Fruit fly (Drosophila melanogaster) whole organism, embryonic: ENCODE measurements around the gene CG16956.

Experiments
- Abd-B ChIP-seq: fragments of 200-800 bp; sonication (Bioruptor generic); optimal IDR thresholded peaks from 2 replicates; lab custom pipeline; 2018; ENCODE audit warnings: missing biosample characterization, mild to moderate bottlenecking, missing genetic modification characterization, moderate library complexity
- Bgb ChIP-seq: fragments of 200-800 bp; sonication (Bioruptor generic); IDR thresholded peaks from 2 replicates; pipeline ENCODE4 v1.3.6; 2022; ENCODE audit warnings: missing biosample characterization, missing genetic modification characterization; ENCODE audit not compliant: partially characterized antibody
- C15 ChIP-seq: fragments of 200-800 bp; sonication (Bioruptor generic); IDR thresholded peaks from 3 replicates; pipeline ENCODE4 v1.3.6; 2022; ENCODE audit warnings: missing biosample characterization, missing genetic modification characterization
- CG10209 ChIP-seq: fragments of 200-800 bp; sonication (Bioruptor generic); optimal IDR thresholded peaks from 3 replicates; lab custom pipeline; 2017; ENCODE audit warnings: missing biosample characterization, mild to moderate bottlenecking, missing genetic modification characterization, missing genetic modification reagents
- CG11456 ChIP-seq: fragments of 200-800 bp; sonication (Bioruptor generic); IDR thresholded peaks from 3 replicates; pipeline ENCODE4 v1.3.6; 2022; ENCODE audit warnings: missing biosample characterization, missing genetic modification characterization
- CG12391 ChIP-seq: fragments of 200-800 bp; sonication (Bioruptor generic); optimal IDR thresholded peaks from 3 replicates; lab custom pipeline; 2018; ENCODE audit warnings: missing biosample characterization, mild to moderate bottlenecking, missing genetic modification characterization, moderate library complexity
- CG13287 ChIP-seq: fragments of 200-800 bp; sonication (Bioruptor generic); IDR thresholded peaks from 2 replicates; pipeline ENCODE4 v1.3.6; 2022; ENCODE audit warnings: missing biosample characterization, missing genetic modification characterization; ENCODE audit not compliant: partially characterized antibody
- CG1529 ChIP-seq: fragments of 200-800 bp; sonication (Bioruptor generic); optimal IDR thresholded peaks from 3 replicates; lab custom pipeline; 2018; ENCODE audit warnings: missing biosample characterization, missing genetic modification characterization
- CG15514 ChIP-seq: fragments of 200-800 bp; sonication (Bioruptor generic); optimal IDR thresholded peaks from 3 replicates; lab custom pipeline; 2017; ENCODE audit warnings: missing biosample characterization, missing genetic modification characterization, mild to moderate bottlenecking, moderate library complexity, missing genetic modification reagents
- CG16779 ChIP-seq: fragments of 200-800 bp; sonication (Bioruptor generic); IDR thresholded peaks from 2 replicates; pipeline ENCODE4 v1.3.6; 2022; ENCODE audit warnings: missing biosample characterization, missing genetic modification characterization
- CG30431 ChIP-seq: fragments of 200-800 bp; sonication (Bioruptor generic); optimal IDR thresholded peaks from 2 replicates; lab custom pipeline; 2017; ENCODE audit warnings: missing biosample characterization, missing genetic modification characterization
- CG6654 ChIP-seq: fragments of 200-800 bp; sonication (Bioruptor generic); optimal IDR thresholded peaks from 2 replicates; lab custom pipeline; 2017; ENCODE audit warnings: missing biosample characterization, mild to moderate bottlenecking, missing genetic modification characterization
- CG7786 ChIP-seq: fragments of 200-800 bp; sonication (Bioruptor generic); optimal IDR thresholded peaks from 2 replicates; lab custom pipeline; 2016; ENCODE audit warnings: missing biosample characterization, missing genetic modification characterization
- CTCF ChIP-seq: fragments of 200-800 bp; sonication (Bioruptor generic); optimal IDR thresholded peaks from 2 replicates; lab custom pipeline; 2017; ENCODE audit warnings: missing biosample characterization, mild to moderate bottlenecking, missing genetic modification characterization, moderate library complexity
- ERR ChIP-seq: fragments of 200-800 bp; sonication (Bioruptor generic); optimal IDR thresholded peaks from 2 replicates; lab custom pipeline; 2016; ENCODE audit warnings: missing biosample characterization, missing genetic modification characterization
- HmgD ChIP-seq: fragments of 200-800 bp; sonication (Bioruptor generic); optimal IDR thresholded peaks from 3 replicates; lab custom pipeline; 2016; ENCODE audit warnings: missing biosample characterization, missing genetic modification characterization
- Hr51 ChIP-seq, 2 experiments: fragments of 200-800 bp; sonication (Bioruptor generic); optimal IDR thresholded peaks; 2 replicates in 1 of 2; 3 replicates in 1 of 2; lab custom pipeline; 2016 to 2018; ENCODE audit warnings: missing biosample characterization in 2 of 2, missing genetic modification characterization in 2 of 2, mild to moderate bottlenecking in 1 of 2, moderate library complexity in 1 of 2
- Hr78 ChIP-seq, 2 experiments: fragments of 200-800 bp in 1 of 2; fragments of >200 bp in 1 of 2; sonication (Bioruptor generic) in 1 of 2; optimal IDR thresholded peaks; 2 replicates each; lab custom pipeline; 2017 to 2019; ENCODE audit warnings: missing biosample characterization in 2 of 2, missing genetic modification characterization in 2 of 2, mild to moderate bottlenecking in 1 of 2, moderate library complexity in 1 of 2
- Max ChIP-seq: fragments of 200-800 bp; sonication (Bioruptor generic); optimal IDR thresholded peaks from 2 replicates; lab custom pipeline; 2016; ENCODE audit warnings: missing biosample characterization, mild to moderate bottlenecking, missing genetic modification characterization
- Myb ChIP-seq: fragments of 200-800 bp; sonication (Bioruptor generic); optimal IDR thresholded peaks from 2 replicates; lab custom pipeline; 2016; ENCODE audit warnings: missing biosample characterization, missing genetic modification characterization
- Opbp ChIP-seq: fragments of 200-800 bp; sonication (Bioruptor generic); IDR thresholded peaks from 3 replicates; pipeline ENCODE4 v1.3.6; 2022; ENCODE audit warnings: missing biosample characterization, missing genetic modification characterization; ENCODE audit not compliant: partially characterized antibody
- Optix ChIP-seq: fragments of 200-800 bp; sonication (Bioruptor generic); IDR thresholded peaks from 3 replicates; pipeline ENCODE4 v1.3.6; 2022; ENCODE audit warnings: missing biosample characterization, missing genetic modification characterization
- Pdp1 ChIP-seq, 2 experiments: fragments of 200-800 bp; sonication (Bioruptor generic); optimal IDR thresholded peaks; 3 replicates each; lab custom pipeline; 2016; ENCODE audit warnings: missing biosample characterization in 2 of 2, missing genetic modification characterization in 2 of 2, mild to moderate bottlenecking in 1 of 2, moderate library complexity in 1 of 2
- Rfx ChIP-seq: fragments of 200-800 bp; sonication (Bioruptor generic); IDR thresholded peaks from 2 replicates; pipeline ENCODE4 v1.3.6; 2022; ENCODE audit warnings: missing biosample characterization, missing genetic modification characterization
- Sox100B ChIP-seq: fragments of 200-800 bp; sonication (Bioruptor generic); optimal IDR thresholded peaks from 3 replicates; lab custom pipeline; 2018; ENCODE audit warnings: missing biosample characterization, mild to moderate bottlenecking, missing genetic modification characterization
- Trl ChIP-seq, 3 experiments: fragments of >200 bp in 2 of 3; fragments of 200-800 bp in 1 of 3; sonication (Bioruptor generic) in 1 of 3; optimal IDR thresholded peaks; 2 replicates in 1 of 3; 3 replicates in 2 of 3; lab custom pipeline; 2016 to 2017; ENCODE audit warnings: missing biosample characterization in 1 of 3, missing genetic modification characterization in 1 of 3
- Xbp1 ChIP-seq: fragments of 200-800 bp; sonication (Bioruptor generic); optimal IDR thresholded peaks from 3 replicates; lab custom pipeline; 2016; ENCODE audit warnings: missing biosample characterization, mild to moderate bottlenecking, missing genetic modification characterization
- YL-1 ChIP-seq: fragments of 200-800 bp; sonication (Bioruptor generic); optimal IDR thresholded peaks from 3 replicates; lab custom pipeline; 2017; ENCODE audit warnings: missing biosample characterization, mild to moderate bottlenecking, missing genetic modification characterization
- ci ChIP-seq: fragments of 200-800 bp; sonication (Bioruptor generic); IDR thresholded peaks from 3 replicates; pipeline ENCODE4 v1.3.6; 2022; ENCODE audit warnings: missing biosample characterization, missing genetic modification characterization
- crc ChIP-seq: fragments of 200-800 bp; sonication (Bioruptor generic); optimal IDR thresholded peaks from 2 replicates; lab custom pipeline; 2016; ENCODE audit warnings: missing biosample characterization, missing genetic modification characterization
- da ChIP-seq: fragments of 200-800 bp; sonication (Bioruptor generic); optimal IDR thresholded peaks from 2 replicates; lab custom pipeline; 2016; ENCODE audit warnings: missing biosample characterization, missing genetic modification characterization
- eve ChIP-seq, 2 experiments: fragments of >200 bp; optimal IDR thresholded peaks; 2 replicates each; lab custom pipeline; 2017; ENCODE audit warnings: missing biosample characterization in 2 of 2, missing genetic modification characterization in 2 of 2
- ftz-f1 ChIP-seq: fragments of 200-800 bp; sonication (Bioruptor generic); optimal IDR thresholded peaks from 2 replicates; lab custom pipeline; 2016; ENCODE audit warnings: missing biosample characterization, missing genetic modification characterization
- fu2 ChIP-seq: fragments of 200-800 bp; sonication (Bioruptor generic); optimal IDR thresholded peaks from 2 replicates; lab custom pipeline; 2016; ENCODE audit warnings: missing biosample characterization, missing genetic modification characterization
- gro ChIP-seq: fragments of 200-800 bp; sonication (Bioruptor generic); optimal IDR thresholded peaks from 2 replicates; lab custom pipeline; 2016; ENCODE audit warnings: missing biosample characterization, missing genetic modification characterization
- gt ChIP-seq: fragments of 200-800 bp; sonication (Bioruptor generic); IDR thresholded peaks from 2 replicates; pipeline ENCODE4 v1.3.6; 2022; ENCODE audit warnings: missing biosample characterization, missing genetic modification characterization
- insv ChIP-seq, 2 experiments: fragments of 200-800 bp; sonication (Bioruptor generic); optimal IDR thresholded peaks; 3 replicates each; lab custom pipeline; 2016 to 2018; ENCODE audit warnings: missing biosample characterization in 2 of 2, missing genetic modification characterization in 2 of 2
- kni ChIP-seq: fragments of 200-800 bp; sonication (Bioruptor generic); optimal IDR thresholded peaks from 3 replicates; lab custom pipeline; 2017; ENCODE audit warnings: mild to moderate bottlenecking, missing biosample characterization, missing genetic modification reagents, missing genetic modification characterization
- knrl ChIP-seq: fragments of 200-800 bp; sonication (Bioruptor generic); IDR thresholded peaks from 3 replicates; pipeline ENCODE4 v1.3.6; 2022; ENCODE audit warnings: missing biosample characterization, missing genetic modification characterization; ENCODE audit not compliant: partially characterized antibody
- maf-S ChIP-seq: fragments of 200-800 bp; sonication (Bioruptor generic); optimal IDR thresholded peaks from 2 replicates; lab custom pipeline; 2016; ENCODE audit warnings: missing biosample characterization, missing genetic modification characterization
- mam ChIP-seq: fragments of 200-800 bp; sonication (Bioruptor generic); optimal IDR thresholded peaks from 3 replicates; lab custom pipeline; 2016; ENCODE audit warnings: missing biosample characterization, missing genetic modification characterization
- p53 ChIP-seq: fragments of 200-800 bp; sonication (Bioruptor generic); optimal IDR thresholded peaks from 2 replicates; lab custom pipeline; 2016; ENCODE audit warnings: missing biosample characterization, missing genetic modification characterization
- pb ChIP-seq: fragments of 200-800 bp; sonication (Bioruptor generic); optimal IDR thresholded peaks from 3 replicates; lab custom pipeline; 2016; ENCODE audit warnings: missing biosample characterization, missing genetic modification characterization
- pita ChIP-seq: fragments of 200-800 bp; sonication (Bioruptor generic); optimal IDR thresholded peaks from 2 replicates; lab custom pipeline; 2017; ENCODE audit warnings: missing biosample characterization, mild to moderate bottlenecking, missing genetic modification characterization
- pzg ChIP-seq: fragments of 200-800 bp; sonication (Bioruptor generic); optimal IDR thresholded peaks from 3 replicates; lab custom pipeline; 2018; ENCODE audit warnings: missing biosample characterization, mild to moderate bottlenecking, missing genetic modification characterization, moderate library complexity
- sd ChIP-seq: fragments of 200-800 bp; sonication (Bioruptor generic); optimal IDR thresholded peaks from 3 replicates; lab custom pipeline; 2018; ENCODE audit warnings: missing biosample characterization, mild to moderate bottlenecking, missing genetic modification characterization, moderate library complexity
- sens ChIP-seq: fragments of 200-800 bp; sonication (Bioruptor generic); peaks from one replicate; lab custom pipeline; 2016; ENCODE audit warnings: missing biosample characterization, missing genetic modification characterization
- stc ChIP-seq: fragments of 200-800 bp; sonication (Bioruptor generic); IDR thresholded peaks from 2 replicates; pipeline ENCODE4 v1.3.6; 2022; ENCODE audit warnings: missing biosample characterization, missing genetic modification characterization
- trem ChIP-seq: fragments of 200-800 bp; optimal IDR thresholded peaks from 3 replicates; lab custom pipeline; 2019; ENCODE audit warnings: missing biosample characterization, mild to moderate bottlenecking, missing genetic modification characterization, moderate library complexity

CG16956 gene

DNA sequence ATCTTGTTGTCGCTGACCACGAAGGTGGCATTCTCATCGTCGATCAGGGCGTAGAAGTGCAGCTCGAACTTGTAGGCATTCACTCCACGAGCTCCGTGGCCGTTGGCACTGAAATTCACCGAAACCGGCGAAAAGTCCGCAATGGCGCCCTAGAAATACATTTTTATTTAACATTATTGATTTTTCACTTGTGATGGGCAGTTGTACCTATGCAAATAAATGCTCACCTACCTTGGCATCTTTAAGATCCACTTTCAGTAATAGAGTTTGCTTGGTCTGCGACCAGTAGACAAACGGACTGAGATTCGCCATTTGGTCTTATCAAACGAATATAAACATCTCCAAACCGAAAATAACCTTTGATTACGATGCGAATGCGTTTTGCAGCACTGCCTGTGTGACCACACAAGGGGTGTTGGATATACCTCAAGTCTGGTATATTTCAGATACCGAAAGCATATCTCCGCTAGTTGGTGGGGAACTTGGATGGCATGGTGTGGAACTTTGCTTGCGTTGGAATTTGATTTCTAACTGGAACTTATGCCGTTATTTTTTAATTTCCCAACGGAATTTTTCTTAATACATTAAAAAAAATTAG lies 31.0 kb upstream of the CG16956 start, which contains the start of gene Hacd2 (continued):
- TF ChIP-seq Optix (no peak), CTCF (GFP tag; lab: Kevin White, UChicago) (peak; percentile 75), Abd-B (GFP tag; lab: Kevin White, UChicago) (peak; percentile 25), stc (no peak), pzg (peak; percentile 95), CG16779 (GFP tag; lab: Robert Waterston, UW) (no peak), fu2 (GFP tag; lab: Kevin White, UChicago) (peak; percentile 11), CG1529 (GFP tag; lab: Kevin White, UChicago) (peak; percentile 17), Bgb (GFP tag; lab: Robert Waterston, UW) (peak; percentile 40; the same call in 1 of the 2 replicates), C15 (GFP tag; lab: Robert Waterston, UW) (no peak), CG7786 (GFP tag; lab: Kevin White, UChicago) (peak; percentile 23), Pdp1 (GFP tag; optimal IDR thresholded peaks at IDR 0.05; lab: Kevin White, UChicago) (peak in 1 of 2 experiments; percentile 77), CG15514 (GFP tag; lab: Kevin White, UChicago) (peak; percentile 87), ftz-f1 (GFP tag; lab: Kevin White, UChicago) (peak; percentile 36), ci (GFP tag; lab: Robert Waterston, UW) (peak; percentile 53), Hr51 (GFP tag; optimal IDR thresholded peaks at IDR 0.05; lab: Kevin White, UChicago) (peak; percentile 26 to 68), sens (GFP tag; lab: Kevin White, UChicago) (peak; percentile 88), knrl (GFP tag; lab: Robert Waterston, UW) (peak; percentile 34; the same call in 1 of the 3 replicates), Hr78 (GFP tag; optimal IDR thresholded peaks at IDR 0.05; lab: Kevin White, UChicago) (no peak), mam (GFP tag; lab: Kevin White, UChicago) (peak; percentile 41), crc (GFP tag; lab: Kevin White, UChicago) (no peak), Sox100B (no peak), eve (GFP tag; optimal IDR thresholded peaks at IDR 0.05; lab: Kevin White, UChicago) (no peak), gro (GFP tag; lab: Kevin White, UChicago) (peak; percentile 25), Opbp (GFP tag; lab: Robert Waterston, UW) (peak; percentile 61; the same call in 2 of the 3 replicates), trem (peak; percentile 72), Max (GFP tag; lab: Kevin White, UChicago) (peak; percentile 3), pb (GFP tag; lab: Kevin White, UChicago) (no peak), Xbp1 (peak; percentile 35), HmgD (GFP tag; lab: Kevin White, UChicago) (peak; percentile 72), CG10209 (GFP tag; lab: Kevin White, UChicago) (no peak), p53 (GFP tag; lab: Kevin White, UChicago) (peak; percentile 0), gt (no peak), ERR (GFP tag; lab: Kevin White, UChicago) (peak; percentile 53), pita (GFP tag; lab: Kevin White, UChicago) (peak; percentile 89), CG30431 (GFP tag; lab: Kevin White, UChicago) (no peak), CG6654 (GFP tag; lab: Kevin White, UChicago) (no peak), sd (tag; lab: Kevin White, UChicago) (peak; percentile 97), CG11456 (GFP tag; lab: Robert Waterston, UW) (peak; percentile 51; the same call in 1 of the 3 replicates), da (no peak), kni (GFP tag; lab: Kevin White, UChicago) (no peak), CG13287 (GFP tag; lab: Robert Waterston, UW) (peak; percentile 74; the same call in 1 of the 2 replicates), CG12391 (no peak), Rfx (GFP tag; lab: Robert Waterston, UW) (peak; percentile 53; the same call in 1 of the 2 replicates), Myb (GFP tag; lab: Kevin White, UChicago) (peak; percentile 100), YL-1 (GFP tag; lab: Kevin White, UChicago) (peak; percentile 77), Trl (optimal IDR thresholded peaks at IDR 0.05; lab: Kevin White, UChicago) (no peak), Trl (GFP tag; optimal IDR thresholded peaks at IDR 0.05; lab: Kevin White, UChicago) (peak; percentile 49), maf-S (peak; percentile 24), insv (GFP tag; optimal IDR thresholded peaks at IDR 0.05; lab: Kevin White, UChicago) (peak; percentile 80 to 98)
